Fruit fly (Drosophila melanogaster) whole organism, embryonic: ENCODE data around the gene Fitm.
A peak's percentile ranks its signal among the peaks of the same experiment; 100 is the strongest.

ENCODE experiments used
- CG10462 ChIP-seq: fragments of 200-800 bp; sonication (Bioruptor generic); optimal IDR thresholded peaks from 2 replicates; lab custom pipeline; 2016; ENCODE audit warnings: missing biosample characterization, missing genetic modification characterization
- CG11504 ChIP-seq: fragments of 200-800 bp; sonication (Bioruptor generic); optimal IDR thresholded peaks from 3 replicates; lab custom pipeline; 2019; ENCODE audit warnings: missing biosample characterization, mild to moderate bottlenecking, missing genetic modification characterization, moderate library complexity
- CG12219 ChIP-seq: fragments of 200-800 bp; sonication (Bioruptor generic); optimal IDR thresholded peaks from 3 replicates; lab custom pipeline; 2018; ENCODE audit warnings: missing biosample characterization, mild to moderate bottlenecking, missing genetic modification characterization
- CG14441 ChIP-seq: fragments of 200-800 bp; sonication (Bioruptor generic); IDR thresholded peaks from 2 replicates; pipeline ENCODE4 v1.3.6; 2022; ENCODE audit warnings: missing biosample characterization, missing genetic modification characterization
- CG15696 ChIP-seq: fragments of 200-800 bp; sonication (Bioruptor generic); optimal IDR thresholded peaks from 2 replicates; lab custom pipeline; 2019; ENCODE audit warnings: missing biosample characterization, mild to moderate bottlenecking, missing genetic modification characterization, moderate library complexity
- CG1602 ChIP-seq: fragments of 200-800 bp; sonication (Bioruptor generic); optimal IDR thresholded peaks from 3 replicates; lab custom pipeline; 2016; ENCODE audit warnings: missing biosample characterization, missing genetic modification characterization
- CG1792 ChIP-seq: fragments of 200-800 bp; sonication (Bioruptor generic); optimal IDR thresholded peaks from 2 replicates; lab custom pipeline; 2016; ENCODE audit warnings: missing biosample characterization, missing genetic modification characterization
- CG18011 ChIP-seq: fragments of 200-800 bp; sonication (Bioruptor generic); optimal IDR thresholded peaks from 2 replicates; lab custom pipeline; 2017; ENCODE audit warnings: missing biosample characterization, missing genetic modification characterization, mild to moderate bottlenecking, moderate library complexity, missing genotype
- CG18599 ChIP-seq: fragments of 200-800 bp; sonication (Bioruptor generic); optimal IDR thresholded peaks from 3 replicates; lab custom pipeline; 2017; ENCODE audit warnings: missing biosample characterization, missing genetic modification characterization, mild to moderate bottlenecking, moderate library complexity, missing genetic modification reagents
- CG32767 ChIP-seq: fragments of 200-800 bp; sonication (Bioruptor generic); IDR thresholded peaks from 2 replicates; pipeline ENCODE4 v1.3.6; 2022; ENCODE audit warnings: missing biosample characterization, missing genetic modification characterization
- CG3847 ChIP-seq: fragments of 200-800 bp; sonication (Bioruptor generic); IDR thresholded peaks from 2 replicates; pipeline ENCODE4 v1.3.6; 2022; ENCODE audit warnings: missing biosample characterization, missing genetic modification characterization
- CG4617 ChIP-seq: fragments of 200-800 bp; sonication (Bioruptor generic); optimal IDR thresholded peaks from 3 replicates; lab custom pipeline; 2016; ENCODE audit warnings: missing biosample characterization, missing genetic modification characterization, borderline replicate concordance
- CG4707 ChIP-seq: fragments of 200-800 bp; sonication (Bioruptor generic); optimal IDR thresholded peaks from 2 replicates; lab custom pipeline; 2018; ENCODE audit warnings: missing biosample characterization, mild to moderate bottlenecking, missing genetic modification characterization, moderate library complexity
- CG6272 ChIP-seq: fragments of 200-800 bp; sonication (Bioruptor generic); IDR thresholded peaks from 2 replicates; pipeline ENCODE4 v1.3.6; 2022; ENCODE audit warnings: missing biosample characterization, missing genetic modification characterization
- CG6654 ChIP-seq: fragments of 200-800 bp; sonication (Bioruptor generic); optimal IDR thresholded peaks from 2 replicates; lab custom pipeline; 2017; ENCODE audit warnings: missing biosample characterization, mild to moderate bottlenecking, missing genetic modification characterization
- CG6683 ChIP-seq: fragments of 200-800 bp; sonication (Bioruptor generic); optimal IDR thresholded peaks from 2 replicates; lab custom pipeline; 2017; ENCODE audit warnings: missing biosample characterization, mild to moderate bottlenecking, missing genetic modification characterization, missing genetic modification reagents
- CG6854 ChIP-seq: fragments of 200-800 bp; sonication (Bioruptor generic); optimal IDR thresholded peaks from 3 replicates; lab custom pipeline; 2017; ENCODE audit warnings: missing biosample characterization, mild to moderate bottlenecking, missing genetic modification characterization
- CG7928 ChIP-seq: fragments of 200-800 bp; sonication (Bioruptor generic); optimal IDR thresholded peaks from 2 replicates; lab custom pipeline; 2017; ENCODE audit warnings: missing biosample characterization, mild to moderate bottlenecking, missing genetic modification characterization
- CG7987 ChIP-seq: fragments of 200-800 bp; sonication (Bioruptor generic); optimal IDR thresholded peaks from 2 replicates; lab custom pipeline; 2018; ENCODE audit warnings: missing biosample characterization, mild to moderate bottlenecking, missing genetic modification characterization, moderate library complexity
- CG8924 ChIP-seq: fragments of 200-800 bp; optimal IDR thresholded peaks from 3 replicates; lab custom pipeline; 2019; ENCODE audit warnings: missing biosample characterization, mild to moderate bottlenecking, missing genetic modification characterization, moderate library complexity
- Eip74EF ChIP-seq, 2 experiments: fragments of 200-800 bp in 1 of 2; fragments of >200 bp in 1 of 2; sonication (Bioruptor generic) in 1 of 2; optimal IDR thresholded peaks; 2 replicates each; lab custom pipeline; 2017 to 2019; ENCODE audit warnings: missing biosample characterization in 2 of 2, missing genetic modification characterization in 2 of 2, mild to moderate bottlenecking in 1 of 2, moderate library complexity in 1 of 2
- Fer1 ChIP-seq: fragments of 200-800 bp; sonication (Bioruptor generic); optimal IDR thresholded peaks from 2 replicates; lab custom pipeline; 2017; ENCODE audit warnings: missing biosample characterization, mild to moderate bottlenecking, missing genetic modification characterization
- H15 ChIP-seq: fragments of 200-800 bp; sonication (Bioruptor generic); IDR thresholded peaks from 3 replicates; pipeline ENCODE4 v1.3.6; 2022; ENCODE audit warnings: missing biosample characterization, missing genetic modification characterization
- Hey ChIP-seq: fragments of 200-800 bp; sonication (Bioruptor generic); optimal IDR thresholded peaks from 3 replicates; lab custom pipeline; 2018; ENCODE audit warnings: missing biosample characterization, mild to moderate bottlenecking, missing genetic modification characterization
- Hmr ChIP-seq: fragments of 200-800 bp; sonication (Bioruptor generic); optimal IDR thresholded peaks from 3 replicates; lab custom pipeline; 2017; ENCODE audit warnings: mild to moderate bottlenecking, missing biosample characterization, missing genetic modification reagents, missing genetic modification characterization
- Lpt ChIP-seq: fragments of >200 bp; optimal IDR thresholded peaks from 2 replicates; lab custom pipeline; 2018; ENCODE audit warnings: missing biosample characterization, missing genetic modification characterization
- Ssrp ChIP-seq: fragments of 200-800 bp; sonication (Bioruptor generic); optimal IDR thresholded peaks from 2 replicates; lab custom pipeline; 2018; ENCODE audit warnings: missing biosample characterization, mild to moderate bottlenecking, missing genetic modification characterization, moderate library complexity
- Usf ChIP-seq: fragments of 200-800 bp; sonication (Bioruptor generic); optimal IDR thresholded peaks from 2 replicates; lab custom pipeline; 2017; ENCODE audit warnings: missing genotype, missing biosample characterization, missing genetic modification characterization
- YL-1 ChIP-seq: fragments of 200-800 bp; sonication (Bioruptor generic); optimal IDR thresholded peaks from 3 replicates; lab custom pipeline; 2017; ENCODE audit warnings: missing biosample characterization, mild to moderate bottlenecking, missing genetic modification characterization
- ac ChIP-seq: fragments of 200-800 bp; sonication (Bioruptor generic); optimal IDR thresholded peaks from 3 replicates; lab custom pipeline; 2017; ENCODE audit warnings: missing biosample characterization, mild to moderate bottlenecking, missing genetic modification characterization
- ash1 ChIP-seq: fragments of 200-800 bp; sonication (Bioruptor generic); optimal IDR thresholded peaks from 2 replicates; lab custom pipeline; 2018; ENCODE audit warnings: missing biosample characterization, mild to moderate bottlenecking, missing genetic modification characterization
- esg ChIP-seq: fragments of 200-800 bp; sonication (Bioruptor generic); conservative IDR thresholded peaks from 2 replicates; pipeline ENCODE4 v1.3.6; 2022; ENCODE audit warnings: missing biosample characterization, missing genetic modification characterization
- fd102C ChIP-seq: fragments of 200-800 bp; sonication (Bioruptor generic); optimal IDR thresholded peaks from 2 replicates; lab custom pipeline; 2018; ENCODE audit warnings: missing biosample characterization, mild to moderate bottlenecking, missing genetic modification characterization, moderate library complexity
- gce ChIP-seq: fragments of 200-800 bp; sonication (Bioruptor generic); IDR thresholded peaks from 3 replicates; pipeline ENCODE4 v1.3.6; 2022; ENCODE audit warnings: missing biosample characterization, missing genetic modification characterization
- gcm2 ChIP-seq: fragments of 200-800 bp; sonication (Bioruptor generic); optimal IDR thresholded peaks from 2 replicates; lab custom pipeline; 2016; ENCODE audit warnings: missing biosample characterization, missing genetic modification characterization
- gsb-n ChIP-seq: fragments of 200-800 bp; sonication (Bioruptor generic); optimal IDR thresholded peaks from 3 replicates; lab custom pipeline; 2018; ENCODE audit warnings: missing biosample characterization, mild to moderate bottlenecking, missing genetic modification characterization
- inv ChIP-seq: fragments of 200-800 bp; sonication (Bioruptor generic); IDR thresholded peaks from 2 replicates; pipeline ENCODE4 v1.3.6; 2022; ENCODE audit warnings: missing biosample characterization, missing genetic modification characterization; ENCODE audit not compliant: partially characterized antibody
- ken ChIP-seq: fragments of 200-800 bp; sonication (Bioruptor generic); IDR thresholded peaks from 3 replicates; pipeline ENCODE4 v1.3.6; 2022; ENCODE audit warnings: missing biosample characterization, missing genetic modification characterization
- mld ChIP-seq: fragments of 200-800 bp; sonication (Bioruptor generic); IDR thresholded peaks from 3 replicates; pipeline ENCODE4 v1.3.6; 2022; ENCODE audit warnings: missing biosample characterization, missing genetic modification characterization; ENCODE audit not compliant: partially characterized antibody
- pfk ChIP-seq: fragments of 200-800 bp; sonication (Bioruptor generic); optimal IDR thresholded peaks from 2 replicates; lab custom pipeline; 2018; ENCODE audit warnings: missing biosample characterization, mild to moderate bottlenecking, missing genetic modification characterization, moderate library complexity
- pum ChIP-seq: fragments of 200-800 bp; sonication (Bioruptor generic); optimal IDR thresholded peaks from 2 replicates; lab custom pipeline; 2016; ENCODE audit warnings: missing biosample characterization, missing genetic modification characterization
- sc ChIP-seq, 3 experiments: fragments of >200 bp in 2 of 3; fragments of 200-800 bp in 1 of 3; sonication (Bioruptor generic) in 1 of 3; optimal IDR thresholded peaks; 2 replicates in 2 of 3; 3 replicates in 1 of 3; lab custom pipeline; 2017; ENCODE audit warnings: mild to moderate bottlenecking in 1 of 3, missing biosample characterization in 1 of 3, missing genetic modification characterization in 1 of 3, missing genetic modification reagents in 1 of 3
- sim ChIP-seq: fragments of 200-800 bp; sonication (Bioruptor generic); IDR thresholded peaks from 2 replicates; pipeline ENCODE4 v1.3.6; 2022; ENCODE audit warnings: missing biosample characterization, missing genetic modification characterization
- slou ChIP-seq: fragments of 200-800 bp; sonication (Bioruptor generic); optimal IDR thresholded peaks from 3 replicates; lab custom pipeline; 2016; ENCODE audit warnings: missing biosample characterization, missing genetic modification characterization
- vfl ChIP-seq: fragments of 200-800 bp; sonication (Bioruptor generic); optimal IDR thresholded peaks from 2 replicates; lab custom pipeline; 2016; ENCODE audit warnings: missing biosample characterization, missing genetic modification characterization
- vvl ChIP-seq: fragments of 200-800 bp; sonication (Bioruptor generic); IDR thresholded peaks from 2 replicates; pipeline ENCODE4 v1.3.6; 2022; ENCODE audit warnings: missing biosample characterization, missing genetic modification characterization
- z ChIP-seq: fragments of 200-800 bp; sonication (Bioruptor generic); IDR thresholded peaks from 3 replicates; pipeline ENCODE4 v1.3.6; 2022; ENCODE audit warnings: missing biosample characterization, missing genetic modification characterization
- zen ChIP-seq: fragments of 200-800 bp; sonication (Bioruptor generic); optimal IDR thresholded peaks from 3 replicates; lab custom pipeline; 2018; ENCODE audit warnings: missing biosample characterization, mild to moderate bottlenecking, missing genetic modification characterization, moderate library complexity

Gene Fitm

DNA sequence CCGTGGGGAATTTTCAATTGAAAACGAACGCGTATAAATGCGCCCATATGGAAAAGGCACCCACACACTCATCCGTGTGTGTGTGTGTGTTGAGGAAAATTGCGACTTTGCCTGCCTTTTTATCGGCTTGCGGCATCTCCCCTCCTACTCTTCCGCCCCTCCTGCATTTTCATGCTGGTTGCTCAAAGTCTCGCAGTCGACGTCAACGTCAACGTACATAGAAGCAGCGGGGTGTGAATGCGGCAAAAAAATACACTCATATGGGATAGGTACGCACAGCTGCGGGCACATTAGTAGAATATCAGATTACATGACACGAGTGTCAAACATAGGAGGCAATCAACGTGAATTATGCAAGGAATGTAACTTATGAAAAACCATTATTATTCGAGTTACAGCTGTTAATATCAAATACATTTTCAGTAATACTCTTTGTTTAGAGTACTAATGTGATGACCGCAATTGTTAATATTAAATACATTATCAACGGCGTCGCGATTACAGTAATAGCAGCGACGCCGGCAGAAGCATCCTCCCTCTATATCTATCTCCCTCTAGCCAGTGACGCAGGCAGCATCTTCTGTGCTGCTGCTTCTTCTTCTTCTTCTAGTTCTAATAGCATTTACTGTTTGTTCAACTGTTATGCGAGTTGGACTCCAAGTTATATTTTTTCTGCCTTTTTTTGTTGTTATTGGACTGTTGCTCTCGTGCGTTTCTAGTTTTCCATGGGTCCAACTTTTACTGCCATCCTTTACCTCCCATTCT is 41.1 kb upstream of the Fitm start (continued):
- TF ChIP-seq CG32767 (GFP tag; lab: Robert Waterston, UW) = peak; percentile 84
- peak; percentile 51 for TF ChIP-seq CG7928 (GFP tag; lab: Kevin White, UChicago)
- TF ChIP-seq Eip74EF (GFP tag; optimal IDR thresholded peaks at IDR 0.05; lab: Kevin White, UChicago) = peak in 1 of 2 experiments; percentile 81
- TF ChIP-seq CG12219 (GFP tag; lab: Kevin White, UChicago) = peak; percentile 91
- peak; percentile 63 for TF ChIP-seq CG7987 (GFP tag; lab: Kevin White, UChicago)
- peak; percentile 91 for TF ChIP-seq CG11504
- no peak for TF ChIP-seq ash1 (GFP tag; lab: Kevin White, UChicago)
- TF ChIP-seq CG15696 (tag; lab: Kevin White, UChicago) = peak; percentile 75
- peak; percentile 80 for TF ChIP-seq Ssrp (tag; lab: Kevin White, UChicago)
- TF ChIP-seq CG8924 (tag; lab: Kevin White, UChicago) = peak; percentile 89
- peak; percentile 87 for TF ChIP-seq CG14441 (GFP tag; lab: Robert Waterston, UW)
- peak; percentile 33 for TF ChIP-seq CG4617 (GFP tag; lab: Kevin White, UChicago)
- peak; percentile 91 for TF ChIP-seq zen (tag; lab: Kevin White, UChicago)
- TF ChIP-seq esg (GFP tag; lab: Robert Waterston, UW) = peak; percentile 85
- peak; percentile 85 for TF ChIP-seq Usf (GFP tag; lab: Kevin White, UChicago)
- peak; percentile 50 for TF ChIP-seq Hey (tag; lab: Kevin White, UChicago)
- no peak for TF ChIP-seq sc (optimal IDR thresholded peaks at IDR 0.05; lab: Kevin White, UChicago)
- TF ChIP-seq sc (GFP tag; optimal IDR thresholded peaks at IDR 0.05; lab: Kevin White, UChicago) = peak; percentile 82
- TF ChIP-seq CG6654 (GFP tag; lab: Kevin White, UChicago) = peak; percentile 75
- peak; percentile 83 for TF ChIP-seq gcm2 (GFP tag; lab: Kevin White, UChicago)
- TF ChIP-seq gsb-n (tag; lab: Kevin White, UChicago) = peak; percentile 93
- peak; percentile 92 for TF ChIP-seq CG18599
- peak; percentile 81; the same call in 2 of the 3 replicates for TF ChIP-seq H15 (GFP tag; lab: Robert Waterston, UW)
- peak; percentile 90 for TF ChIP-seq Fer1
- TF ChIP-seq inv (GFP tag; lab: Robert Waterston, UW) = no peak
- peak; percentile 81 for TF ChIP-seq CG6272 (GFP tag; lab: Robert Waterston, UW)
- no peak for TF ChIP-seq pfk (GFP tag; lab: Kevin White, UChicago)
- TF ChIP-seq Lpt (GFP tag; lab: Kevin White, UChicago) = no peak
- TF ChIP-seq CG6683 (GFP tag; lab: Kevin White, UChicago) = peak; percentile 74
- peak; percentile 72; the same call in 2 of the 3 replicates for TF ChIP-seq z (GFP tag; lab: Robert Waterston, UW)
- TF ChIP-seq fd102C (GFP tag; lab: Kevin White, UChicago) = peak; percentile 73
- TF ChIP-seq mld = no peak
- peak; percentile 77 for TF ChIP-seq CG1792 (GFP tag; lab: Kevin White, UChicago)
- TF ChIP-seq gce (GFP tag; lab: Robert Waterston, UW) = peak; percentile 80; the same call in 2 of the 3 replicates
- peak; percentile 86 for TF ChIP-seq pum (GFP tag; lab: Kevin White, UChicago)
- peak; percentile 71 for TF ChIP-seq slou (GFP tag; lab: Kevin White, UChicago)
- peak; percentile 81 for TF ChIP-seq CG1602 (GFP tag; lab: Kevin White, UChicago)
- peak; percentile 82 for TF ChIP-seq CG6854 (GFP tag; lab: Kevin White, UChicago)
- peak; percentile 43 for TF ChIP-seq vfl (GFP tag; lab: Kevin White, UChicago)
- peak; percentile 50 for TF ChIP-seq YL-1 (GFP tag; lab: Kevin White, UChicago)
- peak; percentile 67 for TF ChIP-seq CG18011
- peak; percentile 70 for TF ChIP-seq CG3847
- peak; percentile 95 for TF ChIP-seq vvl
- peak; percentile 88 for TF ChIP-seq ken (GFP tag; lab: Robert Waterston, UW)
- TF ChIP-seq ac (GFP tag; lab: Kevin White, UChicago) = peak; percentile 80
- TF ChIP-seq CG10462 (GFP tag; lab: Kevin White, UChicago) = peak; percentile 77
- TF ChIP-seq Hmr (GFP tag; lab: Kevin White, UChicago) = peak; percentile 91
- TF ChIP-seq sim (GFP tag; lab: Robert Waterston, UW) = peak; percentile 88
- peak; percentile 80 for TF ChIP-seq CG4707 (GFP tag; lab: Kevin White, UChicago)
